Worm (Caenorhabditis elegans) whole organism, L4 larva: ENCODE measurements around the gene msp-53.
A peak's percentile ranks its signal among the peaks of the same experiment; 100 is the strongest.

Experiments used
- D1046.2 ChIP-seq: fragments of 200-800 bp; sonication (Bioruptor generic); IDR thresholded peaks from 2 replicates; pipeline ENCODE4 v1.3.6; 2022; ENCODE audit warnings: missing genetic modification characterization, missing compliant biosample characterization
- R02D3.7 ChIP-seq: fragments of 150-350 bp; sonication (generic microtip); optimal IDR thresholded peaks from 3 replicates; lab custom pipeline; 2014; ENCODE audit warnings: missing biosample characterization, missing genetic modification characterization
- Y75B8A.6 ChIP-seq: fragments of 200-800 bp; sonication (Bioruptor generic); IDR thresholded peaks from 2 replicates; pipeline ENCODE4 v1.3.6; 2022; ENCODE audit warnings: missing genetic modification reagents, missing genetic modification characterization, missing compliant biosample characterization
- aha-1 ChIP-seq: fragments of 150-350 bp; peaks from one replicate; lab custom pipeline; 2014; ENCODE audit warnings: missing biosample characterization, missing genetic modification characterization
- ama-1 ChIP-seq: fragments of 150-350 bp; optimal IDR thresholded peaks from 2 replicates; lab custom pipeline; 2014; ENCODE audit warnings: inconsistent platforms, mixed read lengths
- attf-4 ChIP-seq: sonication (generic microtip); optimal IDR thresholded peaks from 3 replicates; lab custom pipeline; 2017; ENCODE audit warnings: missing biosample characterization, missing genetic modification characterization
- ceh-62 ChIP-seq: sonication (generic microtip); optimal IDR thresholded peaks from 2 replicates; lab custom pipeline; 2017; ENCODE audit warnings: missing biosample characterization, missing genetic modification characterization
- ceh-82 ChIP-seq: sonication (generic microtip); optimal IDR thresholded peaks from 2 replicates; lab custom pipeline; 2017; ENCODE audit warnings: missing biosample characterization, missing genetic modification characterization
- ctbp-1 ChIP-seq: fragments of 200-800 bp; sonication (Bioruptor generic); IDR thresholded peaks from 2 replicates; pipeline ENCODE4 v1.3.6; 2022; ENCODE audit warnings: missing genetic modification reagents, missing genetic modification characterization, missing compliant biosample characterization
- daf-19 ChIP-seq: fragments of 200-800 bp; sonication (Bioruptor generic); conservative IDR thresholded peaks from 2 replicates; pipeline ENCODE4 v1.3.6; 2022; ENCODE audit warnings: missing genetic modification characterization, missing compliant biosample characterization
- daf-8 ChIP-seq: fragments of 200-800 bp; sonication (Bioruptor generic); IDR thresholded peaks from 2 replicates; pipeline ENCODE4 v1.3.6; 2022; ENCODE audit warnings: missing genetic modification characterization, missing compliant biosample characterization
- fkh-10 ChIP-seq: fragments of 150-350 bp; optimal IDR thresholded peaks from 2 replicates; lab custom pipeline; 2014; ENCODE audit warnings: missing biosample characterization, missing genetic modification reagents, missing genetic modification characterization
- hmg-1.1 ChIP-seq: fragments of 200-800 bp; sonication (Bioruptor generic); IDR thresholded peaks from 2 replicates; pipeline ENCODE4 v1.3.6; 2022; ENCODE audit warnings: missing genetic modification reagents, missing genetic modification characterization, missing compliant biosample characterization
- lin-1 ChIP-seq: fragments of 200-800 bp; sonication (Bioruptor generic); IDR thresholded peaks from 2 replicates; pipeline ENCODE4 v1.3.6; 2022; ENCODE audit warnings: missing genetic modification reagents, missing genetic modification characterization, missing compliant biosample characterization
- lin-13 ChIP-seq: fragments of 150-350 bp; optimal IDR thresholded peaks from 2 replicates; lab custom pipeline; 2014; ENCODE audit warnings: missing biosample characterization, missing genetic modification reagents, missing genetic modification characterization
- lir-3 ChIP-seq: sonication (generic microtip); optimal IDR thresholded peaks from 2 replicates; lab custom pipeline; 2016; ENCODE audit warnings: mild to moderate bottlenecking, missing genetic modification characterization, missing compliant biosample characterization
- lsy-2 ChIP-seq, 2 experiments: fragments of 150-350 bp in 1 of 2; sonication (generic microtip) in 1 of 2; optimal IDR thresholded peaks; 2 replicates each; lab custom pipeline; 2014 to 2017; ENCODE audit warnings: missing biosample characterization in 2 of 2, missing genetic modification characterization in 2 of 2
- mdl-1 ChIP-seq, 2 experiments: fragments of 150-350 bp in 1 of 2; sonication (generic microtip) in 1 of 2; optimal IDR thresholded peaks; 2 replicates each; lab custom pipeline; 2014 to 2017; ENCODE audit warnings: missing biosample characterization in 2 of 2, missing genetic modification characterization in 2 of 2
- mep-1 ChIP-seq: fragments of 150-350 bp; sonication (generic microtip); optimal IDR thresholded peaks from 3 replicates; lab custom pipeline; 2014; ENCODE audit warnings: missing biosample characterization, missing genetic modification characterization
- nhr-11 ChIP-seq: fragments of 150-350 bp; optimal IDR thresholded peaks from 2 replicates; lab custom pipeline; 2014; ENCODE audit warnings: missing biosample characterization, missing genetic modification characterization
- nhr-111 ChIP-seq: fragments of 200-800 bp; sonication (Bioruptor generic); optimal IDR thresholded peaks from 2 replicates; lab custom pipeline; 2018; ENCODE audit warnings: mild to moderate bottlenecking, missing genetic modification characterization, missing compliant biosample characterization
- nhr-28 ChIP-seq: fragments of 150-350 bp; optimal IDR thresholded peaks from 2 replicates; lab custom pipeline; 2014; ENCODE audit warnings: missing biosample characterization, missing genetic modification characterization
- nhr-48 ChIP-seq: sonication (generic microtip); optimal IDR thresholded peaks from 2 replicates; lab custom pipeline; 2016; ENCODE audit warnings: mild to moderate bottlenecking, missing genetic modification characterization, missing compliant biosample characterization
- nhr-77 ChIP-seq: fragments of 150-350 bp; optimal IDR thresholded peaks from 2 replicates; lab custom pipeline; 2014; ENCODE audit warnings: missing biosample characterization, missing genetic modification characterization
- rbr-2 ChIP-seq: sonication (generic microtip); optimal IDR thresholded peaks from 2 replicates; lab custom pipeline; 2016; ENCODE audit warnings: missing genotype, missing genetic modification characterization, missing compliant biosample characterization
- saeg-2 ChIP-seq: fragments of 200-800 bp; sonication (Bioruptor generic); IDR thresholded peaks from 2 replicates; pipeline ENCODE4 v1.3.6; 2022; ENCODE audit warnings: missing genetic modification reagents, missing genetic modification characterization, missing compliant biosample characterization
- snpc-1.2 ChIP-seq: fragments of 200-800 bp; sonication (Bioruptor generic); IDR thresholded peaks from 2 replicates; pipeline ENCODE4 v1.3.6; 2022; ENCODE audit warnings: missing genetic modification reagents, missing genetic modification characterization, missing compliant biosample characterization
- tra-1 ChIP-seq: fragments of 200-800 bp; sonication (Bioruptor generic); IDR thresholded peaks from 2 replicates; pipeline ENCODE4 v1.3.6; 2022; ENCODE audit warnings: missing genetic modification reagents, missing genetic modification characterization, missing compliant biosample characterization
- unc-62 ChIP-seq, 3 experiments: fragments of 150-350 bp in 1 of 3; sonication (generic microtip); optimal IDR thresholded peaks in 2 of 3; peaks in 1 of 3; 1 replicate in 1 of 3; 2 replicates in 2 of 3; lab custom pipeline; 2014 to 2017; ENCODE audit warnings: missing biosample characterization in 3 of 3, missing genetic modification characterization in 3 of 3, missing genetic modification reagents in 3 of 3, missing genotype in 1 of 3
- ztf-7 ChIP-seq: fragments of 150-350 bp; optimal IDR thresholded peaks from 2 replicates; lab custom pipeline; 2014; ENCODE audit warnings: missing biosample characterization, missing genetic modification characterization

The msp-53 gene

ce11 chrIV:5108971-5109370 lies 44.1 kb upstream of the msp-53 start:
- no peak for TF ChIP-seq D1046.2 (GFP tag; lab: Robert Waterston, UW)
- no peak for TF ChIP-seq nhr-77
- no peak for TF ChIP-seq ceh-62 (tag; lab: Kevin White, UChicago)
- no peak for TF ChIP-seq lin-13 (GFP tag; lab: Kevin White, UChicago)
- no peak for TF ChIP-seq saeg-2 (GFP tag; lab: Robert Waterston, UW)
- TF ChIP-seq, all 104 proteins: peak for 0

ce11 chrIV:5103229-5103894 lies 38.5 kb upstream of the msp-53 start, which contains the start of gene C02B10.3:
C02B10.3 (minus strand) TSS chrIV:5103279.
- TF ChIP-seq nhr-11 (tag; lab: Kevin White, UChicago) (peak; percentile 19), unc-62 (GFP tag; optimal IDR thresholded peaks at IDR 0.05 in 1 of 2; lab: Kevin White, UChicago) (peak in 1 of 2 experiments; percentile 81), unc-62 (tag; optimal IDR thresholded peaks at IDR 0.05; lab: Kevin White, UChicago) (no peak), aha-1 (tag; lab: Kevin White, UChicago) (peak; percentile 86), ceh-82 (tag; lab: Kevin White, UChicago) (no peak), lsy-2 (tag; optimal IDR thresholded peaks at IDR 0.05; lab: Kevin White, UChicago) (peak in 1 of 2 experiments; percentile 60), rbr-2 (tag; lab: Kevin White, UChicago) (peak; percentile 66), Y75B8A.6 (no peak), mep-1 (peak; percentile 38), ama-1 (no peak), fkh-10 (GFP tag; lab: Kevin White, UChicago) (peak; percentile 68), nhr-111 (GFP tag; lab: Kevin White, UChicago) (no peak), hmg-1.1 (GFP tag; lab: Robert Waterston, UW) (peak; percentile 49; the same call in 1 of the 2 replicates), daf-8 (GFP tag; lab: Robert Waterston, UW) (no peak), mdl-1 (tag; optimal IDR thresholded peaks at IDR 0.05; lab: Kevin White, UChicago) (peak in 1 of 2 experiments; percentile 56), ctbp-1 (GFP tag; lab: Robert Waterston, UW) (peak; percentile 60; the same call in 1 of the 2 replicates)

ce11 chrIV:5101945-5102344 lies 37.1 kb upstream of the msp-53 start:
- TF ChIP-seq tra-1 (GFP tag; lab: Robert Waterston, UW): no peak
- no peak for TF ChIP-seq lin-1 (GFP tag; lab: Robert Waterston, UW)
- no peak for TF ChIP-seq ceh-82 (tag; lab: Kevin White, UChicago)
- no peak for TF ChIP-seq ctbp-1 (GFP tag; lab: Robert Waterston, UW)
- TF ChIP-seq R02D3.7 (tag; lab: Kevin White, UChicago): no peak
- TF ChIP-seq lin-13 (GFP tag; lab: Kevin White, UChicago): no peak
- TF ChIP-seq attf-4 (tag; lab: Kevin White, UChicago): no peak
- no peak for TF ChIP-seq nhr-48
- no peak for TF ChIP-seq ztf-7 (tag; lab: Kevin White, UChicago)
- TF ChIP-seq snpc-1.2 (GFP tag; lab: Robert Waterston, UW): no peak

ce11 chrIV:5100145-5100544 lies 35.3 kb upstream of the msp-53 start:
- TF ChIP-seq lir-3 (tag; lab: Kevin White, UChicago): no peak
- TF ChIP-seq rbr-2 (tag; lab: Kevin White, UChicago): peak; percentile 45
- TF ChIP-seq mep-1: peak; percentile 33
- peak in 1 of 2 experiments; percentile 38 for TF ChIP-seq lsy-2 (tag; optimal IDR thresholded peaks at IDR 0.05; lab: Kevin White, UChicago)
- peak; percentile 55; the same call in 1 of the 2 replicates for TF ChIP-seq ctbp-1 (GFP tag; lab: Robert Waterston, UW)
- no peak for TF ChIP-seq nhr-28 (tag; lab: Kevin White, UChicago)
- TF ChIP-seq aha-1 (tag; lab: Kevin White, UChicago): peak; percentile 78
- TF ChIP-seq unc-62 (GFP tag; optimal IDR thresholded peaks at IDR 0.05 in 1 of 2; lab: Kevin White, UChicago): peak in 1 of 2 experiments; percentile 47
- TF ChIP-seq unc-62 (tag; optimal IDR thresholded peaks at IDR 0.05; lab: Kevin White, UChicago): no peak
- TF ChIP-seq, all 104 proteins: peak for 6

- TF ChIP-seq daf-19 (GFP tag; lab: Robert Waterston, UW): no peak
- peak; percentile 94 for TF ChIP-seq aha-1 (tag; lab: Kevin White, UChicago)
These were observed 28.6 kb upstream of the msp-53 start for ce11 chrIV:5093462-5093861.
